Worm (Caenorhabditis elegans) whole organism, L4 larva: ENCODE results near the gene nex-4.
A peak's percentile ranks its signal among the peaks of the same experiment; 100 is the strongest.

Source experiments
- D1046.2 ChIP-seq: fragments of 200-800 bp; sonication (Bioruptor generic); IDR thresholded peaks from 2 replicates; pipeline ENCODE4 v1.3.6; 2022; ENCODE audit warnings: missing genetic modification characterization, missing compliant biosample characterization
- F26F4.8 ChIP-seq: fragments of 200-800 bp; sonication (Bioruptor generic); conservative IDR thresholded peaks from 2 replicates; pipeline ENCODE4 v1.3.6; 2022; ENCODE audit warnings: missing genetic modification characterization, missing compliant biosample characterization
- R02D3.7 ChIP-seq: fragments of 150-350 bp; sonication (generic microtip); optimal IDR thresholded peaks from 3 replicates; lab custom pipeline; 2014; ENCODE audit warnings: missing biosample characterization, missing genetic modification characterization
- Y105C5A.15 ChIP-seq: fragments of 200-800 bp; sonication (Bioruptor generic); IDR thresholded peaks from 2 replicates; pipeline ENCODE4 v1.3.6; 2022; ENCODE audit warnings: missing genetic modification characterization, missing compliant biosample characterization
- Y48G9A.11 ChIP-seq: fragments of 200-800 bp; sonication (Bioruptor generic); IDR thresholded peaks from 2 replicates; pipeline ENCODE4 v1.3.6; 2022; ENCODE audit warnings: missing genetic modification reagents, missing genetic modification characterization, missing compliant biosample characterization
- Y5F2A.4 ChIP-seq: fragments of 200-800 bp; sonication (Bioruptor generic); optimal IDR thresholded peaks from 2 replicates; lab custom pipeline; 2018; ENCODE audit warnings: mild to moderate bottlenecking, missing genetic modification characterization, missing compliant biosample characterization
- Y75B8A.6 ChIP-seq: fragments of 200-800 bp; sonication (Bioruptor generic); IDR thresholded peaks from 2 replicates; pipeline ENCODE4 v1.3.6; 2022; ENCODE audit warnings: missing genetic modification reagents, missing genetic modification characterization, missing compliant biosample characterization
- ZK546.5 ChIP-seq, 2 experiments: sonication (generic microtip); optimal IDR thresholded peaks; 2 replicates each; lab custom pipeline; 2017; ENCODE audit warnings: missing biosample characterization in 2 of 2, missing genetic modification characterization in 2 of 2
- ama-1 ChIP-seq: fragments of 150-350 bp; optimal IDR thresholded peaks from 2 replicates; lab custom pipeline; 2014; ENCODE audit warnings: inconsistent platforms, mixed read lengths
- arid-1 ChIP-seq: fragments of 200-800 bp; sonication (Bioruptor generic); conservative IDR thresholded peaks from 2 replicates; pipeline ENCODE4 v1.3.6; 2022; ENCODE audit warnings: missing genetic modification reagents, missing genetic modification characterization, missing compliant biosample characterization
- ceh-20 ChIP-seq: fragments of 200-800 bp; sonication (Bioruptor generic); IDR thresholded peaks from 2 replicates; pipeline ENCODE4 v1.3.6; 2022; ENCODE audit warnings: missing genetic modification reagents, missing genetic modification characterization, missing compliant biosample characterization
- ceh-44 ChIP-seq: fragments of 200-800 bp; sonication (Bioruptor generic); IDR thresholded peaks from 2 replicates; pipeline ENCODE4 v1.3.6; 2022; ENCODE audit warnings: missing genetic modification reagents, missing genetic modification characterization, missing compliant biosample characterization
- ceh-62 ChIP-seq: sonication (generic microtip); optimal IDR thresholded peaks from 2 replicates; lab custom pipeline; 2017; ENCODE audit warnings: missing biosample characterization, missing genetic modification characterization
- ceh-82 ChIP-seq: sonication (generic microtip); optimal IDR thresholded peaks from 2 replicates; lab custom pipeline; 2017; ENCODE audit warnings: missing biosample characterization, missing genetic modification characterization
- ces-1 ChIP-seq: fragments of 150-350 bp; sonication (generic microtip); optimal IDR thresholded peaks from 4 replicates; lab custom pipeline; 2014; ENCODE audit warnings: missing biosample characterization, missing genetic modification reagents, missing genetic modification characterization
- daf-19 ChIP-seq: fragments of 200-800 bp; sonication (Bioruptor generic); conservative IDR thresholded peaks from 2 replicates; pipeline ENCODE4 v1.3.6; 2022; ENCODE audit warnings: missing genetic modification characterization, missing compliant biosample characterization
- dmd-6 ChIP-seq: fragments of 200-800 bp; sonication (Bioruptor generic); IDR thresholded peaks from 2 replicates; pipeline ENCODE4 v1.3.6; 2022; ENCODE audit warnings: missing genetic modification reagents, missing genetic modification characterization, missing compliant biosample characterization
- dpl-1 ChIP-seq: fragments of 150-350 bp; optimal IDR thresholded peaks from 2 replicates; lab custom pipeline; 2014; ENCODE audit warnings: missing biosample characterization, missing genetic modification reagents, missing genetic modification characterization
- duxl-1 ChIP-seq: sonication (generic microtip); optimal IDR thresholded peaks from 2 replicates; lab custom pipeline; 2016; ENCODE audit warnings: mild to moderate bottlenecking, missing genetic modification characterization, moderate library complexity, missing compliant biosample characterization; ENCODE audit not compliant: poor library complexity
- egl-43 ChIP-seq: fragments of 200-800 bp; sonication (Bioruptor generic); IDR thresholded peaks from 2 replicates; pipeline ENCODE4 v1.3.6; 2022; ENCODE audit warnings: missing genetic modification reagents, missing genetic modification characterization, missing compliant biosample characterization
- fkh-10 ChIP-seq: fragments of 150-350 bp; optimal IDR thresholded peaks from 2 replicates; lab custom pipeline; 2014; ENCODE audit warnings: missing biosample characterization, missing genetic modification reagents, missing genetic modification characterization
- fos-1 ChIP-seq: fragments of 150-350 bp; optimal IDR thresholded peaks from 2 replicates; lab custom pipeline; 2014; ENCODE audit warnings: missing biosample characterization, missing genetic modification characterization
- gei-8 ChIP-seq: fragments of 200-800 bp; sonication (Bioruptor generic); optimal IDR thresholded peaks from 2 replicates; lab custom pipeline; 2018; ENCODE audit warnings: mild to moderate bottlenecking, missing genetic modification characterization, missing compliant biosample characterization
- hif-1 ChIP-seq, 2 experiments: sonication (generic microtip); optimal IDR thresholded peaks; 2 replicates each; lab custom pipeline; 2016 to 2017; ENCODE audit warnings: missing compliant biosample characterization in 2 of 2, missing genetic modification characterization in 2 of 2, missing genetic modification reagents in 2 of 2, missing genotype in 2 of 2, mild to moderate bottlenecking in 1 of 2
- jun-1 ChIP-seq: fragments of 150-350 bp; optimal IDR thresholded peaks from 2 replicates; lab custom pipeline; 2014; ENCODE audit warnings: missing biosample characterization, missing genetic modification reagents, missing genetic modification characterization
- lin-38 ChIP-seq: fragments of 200-800 bp; sonication (Bioruptor generic); IDR thresholded peaks from 2 replicates; pipeline ENCODE4 v1.3.6; 2022; ENCODE audit warnings: missing genetic modification reagents, missing genetic modification characterization, missing compliant biosample characterization
- madf-5 ChIP-seq, 2 experiments: fragments of 200-800 bp; sonication (Bioruptor generic); IDR thresholded peaks; 2 replicates each; pipeline ENCODE4 v1.3.6; 2022; ENCODE audit warnings: missing compliant biosample characterization in 2 of 2, missing genetic modification characterization in 2 of 2
- mdl-1 ChIP-seq, 2 experiments: fragments of 150-350 bp in 1 of 2; sonication (generic microtip) in 1 of 2; optimal IDR thresholded peaks; 2 replicates each; lab custom pipeline; 2014 to 2017; ENCODE audit warnings: missing biosample characterization in 2 of 2, missing genetic modification characterization in 2 of 2
- mep-1 ChIP-seq: fragments of 150-350 bp; sonication (generic microtip); optimal IDR thresholded peaks from 3 replicates; lab custom pipeline; 2014; ENCODE audit warnings: missing biosample characterization, missing genetic modification characterization
- mes-2 ChIP-seq: sonication (generic microtip); optimal IDR thresholded peaks from 2 replicates; lab custom pipeline; 2016; ENCODE audit warnings: missing genotype, mild to moderate bottlenecking, missing genetic modification characterization, missing compliant biosample characterization; ENCODE audit not compliant: poor library complexity, severe bottlenecking
- mxl-3 ChIP-seq: fragments of 200-800 bp; sonication (Bioruptor generic); optimal IDR thresholded peaks from 2 replicates; lab custom pipeline; 2018; ENCODE audit warnings: mild to moderate bottlenecking, missing genetic modification characterization, missing compliant biosample characterization
- nhr-102 ChIP-seq: sonication (generic microtip); optimal IDR thresholded peaks from 2 replicates; lab custom pipeline; 2016; ENCODE audit warnings: mild to moderate bottlenecking, missing genetic modification characterization, moderate library complexity, missing compliant biosample characterization
- nhr-111 ChIP-seq: fragments of 200-800 bp; sonication (Bioruptor generic); optimal IDR thresholded peaks from 2 replicates; lab custom pipeline; 2018; ENCODE audit warnings: mild to moderate bottlenecking, missing genetic modification characterization, missing compliant biosample characterization
- nhr-237 ChIP-seq: sonication (generic microtip); optimal IDR thresholded peaks from 2 replicates; lab custom pipeline; 2017; ENCODE audit warnings: missing biosample characterization, missing genetic modification characterization
- nhr-41 ChIP-seq: fragments of 200-800 bp; sonication (Bioruptor generic); IDR thresholded peaks from 2 replicates; pipeline ENCODE4 v1.3.6; 2022; ENCODE audit warnings: missing genetic modification reagents, missing genetic modification characterization, missing compliant biosample characterization
- nhr-42 ChIP-seq: fragments of 200-800 bp; sonication (Bioruptor generic); IDR thresholded peaks from 2 replicates; pipeline ENCODE4 v1.3.6; 2022; ENCODE audit warnings: missing genetic modification characterization, missing compliant biosample characterization
- nhr-48 ChIP-seq: sonication (generic microtip); optimal IDR thresholded peaks from 2 replicates; lab custom pipeline; 2016; ENCODE audit warnings: mild to moderate bottlenecking, missing genetic modification characterization, missing compliant biosample characterization
- nhr-76 ChIP-seq: fragments of 150-350 bp; optimal IDR thresholded peaks from 2 replicates; lab custom pipeline; 2014; ENCODE audit warnings: missing biosample characterization, missing genetic modification characterization
- pqm-1 ChIP-seq: sonication (generic microtip); optimal IDR thresholded peaks from 2 replicates; lab custom pipeline; 2017; ENCODE audit warnings: missing biosample characterization, missing genetic modification characterization
- saeg-2 ChIP-seq: fragments of 200-800 bp; sonication (Bioruptor generic); IDR thresholded peaks from 2 replicates; pipeline ENCODE4 v1.3.6; 2022; ENCODE audit warnings: missing genetic modification reagents, missing genetic modification characterization, missing compliant biosample characterization
- set-16 ChIP-seq: fragments of 200-800 bp; sonication (Bioruptor generic); IDR thresholded peaks from 2 replicates; pipeline ENCODE4 v1.3.6; 2022; ENCODE audit warnings: missing genetic modification reagents, missing genetic modification characterization, missing compliant biosample characterization
- snpc-4 ChIP-seq: fragments of 150-350 bp; optimal IDR thresholded peaks from 2 replicates; lab custom pipeline; 2014; ENCODE audit warnings: missing biosample characterization, missing genetic modification characterization
- tag-97 ChIP-seq: fragments of 200-800 bp; sonication (Bioruptor generic); IDR thresholded peaks from 2 replicates; pipeline ENCODE4 v1.3.6; 2022; ENCODE audit warnings: missing genetic modification characterization, missing compliant biosample characterization
- unc-39 ChIP-seq: sonication (generic microtip); optimal IDR thresholded peaks from 2 replicates; lab custom pipeline; 2017; ENCODE audit warnings: missing biosample characterization, missing genetic modification characterization
- unc-62 ChIP-seq, 3 experiments: fragments of 150-350 bp in 1 of 3; sonication (generic microtip); optimal IDR thresholded peaks in 2 of 3; peaks in 1 of 3; 1 replicate in 1 of 3; 2 replicates in 2 of 3; lab custom pipeline; 2014 to 2017; ENCODE audit warnings: missing biosample characterization in 3 of 3, missing genetic modification characterization in 3 of 3, missing genetic modification reagents in 3 of 3, missing genotype in 1 of 3
- zag-1 ChIP-seq: fragments of 150-350 bp; optimal IDR thresholded peaks from 2 replicates; lab custom pipeline; 2014; ENCODE audit warnings: missing biosample characterization, missing genetic modification characterization
- zfp-3 ChIP-seq: fragments of 200-800 bp; sonication (Bioruptor generic); conservative IDR thresholded peaks from 2 replicates; pipeline ENCODE4 v1.3.6; 2022; ENCODE audit warnings: missing genetic modification reagents, missing genetic modification characterization, missing compliant biosample characterization

Gene nex-4

DNA sequence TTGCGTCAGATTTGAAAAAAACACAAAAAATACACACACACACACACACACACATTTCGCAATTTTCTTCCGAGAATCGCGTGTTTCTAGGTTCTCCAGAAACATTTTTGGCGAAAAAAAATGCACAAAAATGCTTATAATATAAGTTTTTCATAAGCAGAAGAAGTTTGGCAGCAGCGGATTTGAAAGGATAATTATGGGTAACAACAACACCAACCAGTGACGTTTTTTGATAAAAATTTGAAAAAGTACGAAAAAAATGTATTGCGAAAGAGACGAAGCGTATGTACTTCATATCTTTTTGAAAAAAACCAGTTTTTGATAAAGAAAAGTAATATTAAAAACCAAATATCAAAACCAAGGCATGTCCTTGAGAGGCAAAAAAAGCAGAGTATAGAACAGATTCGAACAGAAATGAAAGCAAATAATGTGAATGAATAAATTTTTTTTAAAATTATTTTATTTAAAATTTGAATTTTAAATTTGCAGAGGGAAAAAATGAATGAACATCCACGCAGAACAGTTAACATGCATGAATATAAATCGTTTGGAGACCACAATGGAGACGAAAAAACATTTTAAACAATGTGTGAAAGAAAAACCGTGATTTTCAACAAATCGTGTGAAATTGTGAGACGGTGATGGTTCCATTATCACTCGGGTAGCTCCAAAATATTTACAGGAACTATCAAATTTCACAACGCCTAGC, 27.4 kb upstream of the nex-4 start (continued):
- peak in 1 of 2 experiments; percentile 67 for TF ChIP-seq hif-1 (tag; optimal IDR thresholded peaks at IDR 0.05; lab: Kevin White, UChicago)
- TF ChIP-seq pqm-1 = no peak
- TF ChIP-seq ZK546.5 (tag; optimal IDR thresholded peaks at IDR 0.05; lab: Kevin White, UChicago) = no peak
- TF ChIP-seq madf-5 (GFP tag; IDR thresholded peaks at IDR 0.05; lab: Robert Waterston, UW) = peak in 1 of 2 experiments; percentile 17; a peak in 1 of 4 replicates
- peak; percentile 55 for TF ChIP-seq lin-38 (GFP tag; lab: Robert Waterston, UW)
- peak; percentile 47; the same call in 1 of the 2 replicates for TF ChIP-seq nhr-42
- TF ChIP-seq, all 104 proteins: peak for 46

DNA sequence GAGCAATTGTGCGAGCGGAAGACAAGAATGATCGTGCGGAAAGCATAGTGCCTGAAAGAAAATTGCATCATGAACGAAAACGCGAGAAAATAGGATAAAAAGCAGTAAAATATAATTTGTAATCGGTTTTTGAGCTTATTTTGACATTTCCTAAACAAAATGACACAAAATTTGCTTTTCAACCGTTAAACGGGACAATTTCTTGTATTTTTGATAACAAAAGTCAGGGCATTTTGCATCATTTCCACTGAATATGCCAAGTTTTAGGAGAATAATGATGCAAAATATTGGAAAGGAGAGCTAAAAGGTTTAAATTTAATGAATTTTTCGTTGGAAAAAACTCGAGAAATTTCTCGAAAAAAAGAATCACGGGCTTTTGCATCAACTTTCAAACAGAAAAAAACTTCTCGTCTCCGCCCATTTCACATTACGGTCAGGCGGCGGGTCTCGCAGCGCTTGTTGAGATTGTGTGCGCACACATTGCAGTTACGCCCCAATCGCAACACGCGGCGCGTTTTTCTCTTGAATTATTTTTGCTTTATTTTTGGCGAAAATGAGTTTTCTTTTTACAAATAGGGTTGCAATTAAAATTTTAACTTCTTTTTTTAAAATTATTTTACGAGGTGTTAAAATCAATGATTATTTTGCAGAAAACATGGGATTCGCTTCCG, 24.4 kb upstream of the nex-4 start, which contains the start of the genes hsp-6 and C37H5.5:
hsp-6 (minus strand) TSS at position 51 of the 671 bp plus-strand sequence.
C37H5.5 (plus strand) TSS at position 651 of the 671 bp plus-strand sequence.
- TF ChIP-seq ceh-82 (tag; lab: Kevin White, UChicago) (no peak), egl-43 (GFP tag; lab: Robert Waterston, UW) (no peak), duxl-1 (tag; lab: Kevin White, UChicago) (peak; percentile 40), zag-1 (tag; lab: Kevin White, UChicago) (no peak), unc-39 (tag; lab: Kevin White, UChicago) (no peak), arid-1 (GFP tag; lab: Robert Waterston, UW) (peak; percentile 59; the same call in 1 of the 2 replicates), mes-2 (tag; lab: Kevin White, UChicago) (peak; percentile 92), mep-1 (tag; lab: Kevin White, UChicago) (peak; percentile 92), Y75B8A.6 (GFP tag; lab: Robert Waterston, UW) (no peak), mxl-3 (peak; percentile 24), R02D3.7 (tag; lab: Kevin White, UChicago) (no peak), set-16 (GFP tag; lab: Robert Waterston, UW) (no peak), gei-8 (no peak), nhr-41 (no peak), Y5F2A.4 (no peak), ceh-62 (tag; lab: Kevin White, UChicago) (no peak), saeg-2 (GFP tag; lab: Robert Waterston, UW) (no peak), ceh-20 (GFP tag; lab: Robert Waterston, UW) (peak; percentile 66; the same call in 1 of the 2 replicates), nhr-48 (tag; lab: Kevin White, UChicago) (peak; percentile 50), ceh-44 (GFP tag; lab: Robert Waterston, UW) (peak; percentile 23; the same call in 1 of the 2 replicates), Y105C5A.15 (GFP tag; lab: Robert Waterston, UW) (0 out of 2 replicates have a peak, but pooled peaks have one; percentile 64), mdl-1 (tag; optimal IDR thresholded peaks at IDR 0.05; lab: Kevin White, UChicago) (peak in 1 of 2 experiments; percentile 78), nhr-237 (tag; lab: Kevin White, UChicago) (no peak), nhr-111 (GFP tag; lab: Kevin White, UChicago) (no peak), daf-19 (no peak), F26F4.8 (no peak), unc-62 (GFP tag; optimal IDR thresholded peaks at IDR 0.05 in 1 of 2; lab: Kevin White, UChicago) (peak in 1 of 2 experiments; percentile 36), unc-62 (tag; optimal IDR thresholded peaks at IDR 0.05; lab: Kevin White, UChicago) (no peak), dpl-1 (GFP tag; lab: Kevin White, UChicago) (peak; percentile 69), fkh-10 (peak; percentile 73), nhr-76 (tag; lab: Kevin White, UChicago) (no peak), D1046.2 (GFP tag; lab: Robert Waterston, UW) (no peak), fos-1 (tag; lab: Kevin White, UChicago) (no peak), jun-1 (tag; lab: Kevin White, UChicago) (no peak), nhr-102 (tag; lab: Kevin White, UChicago) (peak; percentile 59), ces-1 (GFP tag; lab: Kevin White, UChicago) (no peak), dmd-6 (GFP tag; lab: Robert Waterston, UW) (peak; percentile 69), snpc-4 (tag; lab: Kevin White, UChicago) (no peak), zfp-3 (peak; percentile 41; the same call in 1 of the 2 replicates), ZK546.5 (tag; optimal IDR thresholded peaks at IDR 0.05; lab: Kevin White, UChicago) (no peak), Y48G9A.11 (no peak), tag-97 (no peak), ama-1 (peak; percentile 26)
